Worm (Caenorhabditis elegans) whole organism, late embryonic: ENCODE data around the gene sri-74.

Experiments
- F13H6.1 ChIP-seq: sonication (generic microtip); optimal IDR thresholded peaks from 2 replicates; lab custom pipeline; 2016; ENCODE audit warnings: missing genetic modification characterization, missing compliant biosample characterization
- Y22D7AL.16 ChIP-seq: sonication (generic microtip); optimal IDR thresholded peaks from 2 replicates; lab custom pipeline; 2016; ENCODE audit warnings: missing genetic modification characterization, missing compliant biosample characterization
- ceh-18 ChIP-seq: sonication (generic microtip); optimal IDR thresholded peaks from 2 replicates; lab custom pipeline; 2016; ENCODE audit warnings: missing genetic modification characterization, missing compliant biosample characterization
- ceh-2 ChIP-seq: sonication (generic microtip); optimal IDR thresholded peaks from 2 replicates; lab custom pipeline; 2016; ENCODE audit warnings: missing genotype, missing genetic modification characterization, missing compliant biosample characterization
- ceh-22 ChIP-seq: sonication (generic microtip); optimal IDR thresholded peaks from 2 replicates; lab custom pipeline; 2017; ENCODE audit warnings: missing biosample characterization, missing genetic modification characterization
- ceh-30 ChIP-seq: fragments of 150-350 bp; optimal IDR thresholded peaks from 2 replicates; lab custom pipeline; 2014; ENCODE audit warnings: missing biosample characterization, missing genetic modification characterization
- ceh-31 ChIP-seq: sonication (generic microtip); optimal IDR thresholded peaks from 2 replicates; lab custom pipeline; 2016; ENCODE audit warnings: missing genetic modification characterization, missing compliant biosample characterization
- ceh-48 ChIP-seq: sonication (generic microtip); optimal IDR thresholded peaks from 2 replicates; lab custom pipeline; 2016; ENCODE audit warnings: missing genetic modification characterization, inconsistent platforms, missing compliant biosample characterization
- dve-1 ChIP-seq: sonication (generic microtip); optimal IDR thresholded peaks from 2 replicates; lab custom pipeline; 2017; ENCODE audit warnings: antibody characterized with exemption, mild to moderate bottlenecking, missing genetic modification characterization, missing compliant biosample characterization
- elt-4 ChIP-seq: sonication (generic microtip); optimal IDR thresholded peaks from 2 replicates; lab custom pipeline; 2016; ENCODE audit warnings: missing genetic modification characterization, missing compliant biosample characterization
- ets-4 ChIP-seq: sonication (generic microtip); optimal IDR thresholded peaks from 2 replicates; lab custom pipeline; 2016; ENCODE audit warnings: missing genetic modification characterization, missing compliant biosample characterization
- eyg-1 ChIP-seq: sonication (generic microtip); optimal IDR thresholded peaks from 2 replicates; lab custom pipeline; 2016; ENCODE audit warnings: missing genotype, missing genetic modification characterization, missing compliant biosample characterization
- fkh-10 ChIP-seq: fragments of 150-350 bp; optimal IDR thresholded peaks from 2 replicates; lab custom pipeline; 2014; ENCODE audit warnings: missing biosample characterization, missing genetic modification reagents, missing genetic modification characterization
- fkh-6 ChIP-seq: sonication (generic microtip); optimal IDR thresholded peaks from 2 replicates; lab custom pipeline; 2016; ENCODE audit warnings: missing genetic modification characterization, missing compliant biosample characterization
- gmeb-2 ChIP-seq: sonication (generic microtip); optimal IDR thresholded peaks from 2 replicates; lab custom pipeline; 2016; ENCODE audit warnings: missing genetic modification characterization, inconsistent platforms, missing compliant biosample characterization
- hlh-13 ChIP-seq: fragments of 200-800 bp; sonication (Bioruptor generic); optimal IDR thresholded peaks from 2 replicates; lab custom pipeline; 2018; ENCODE audit warnings: mild to moderate bottlenecking, missing genetic modification characterization, missing compliant biosample characterization
- hlh-15 ChIP-seq: sonication (generic microtip); optimal IDR thresholded peaks from 2 replicates; lab custom pipeline; 2016; ENCODE audit warnings: missing genetic modification characterization, missing compliant biosample characterization
- hlh-30 ChIP-seq: sonication (generic microtip); optimal IDR thresholded peaks from 2 replicates; lab custom pipeline; 2017; ENCODE audit warnings: antibody characterized with exemption, missing genetic modification characterization, missing compliant biosample characterization; ENCODE audit not compliant: insufficient read depth
- hlh-6 ChIP-seq: sonication (generic microtip); optimal IDR thresholded peaks from 2 replicates; lab custom pipeline; 2016; ENCODE audit warnings: missing genotype, missing genetic modification characterization, missing compliant biosample characterization
- lim-6 ChIP-seq: sonication (generic microtip); optimal IDR thresholded peaks from 2 replicates; lab custom pipeline; 2016; ENCODE audit warnings: missing genetic modification characterization, missing compliant biosample characterization
- lin-11 ChIP-seq: fragments of 200-800 bp; sonication (Bioruptor generic); optimal IDR thresholded peaks from 2 replicates; lab custom pipeline; 2018; ENCODE audit warnings: mild to moderate bottlenecking, missing genetic modification characterization, missing compliant biosample characterization
- madf-2 ChIP-seq: sonication (generic microtip); optimal IDR thresholded peaks from 2 replicates; lab custom pipeline; 2017; ENCODE audit warnings: missing genetic modification characterization, missing compliant biosample characterization
- mec-3 ChIP-seq: sonication (generic microtip); optimal IDR thresholded peaks from 2 replicates; lab custom pipeline; 2016; ENCODE audit warnings: borderline replicate concordance, missing genetic modification characterization, missing compliant biosample characterization
- nhr-11 ChIP-seq: fragments of 150-350 bp; optimal IDR thresholded peaks from 2 replicates; lab custom pipeline; 2014; ENCODE audit warnings: missing biosample characterization, missing genetic modification characterization
- npax-4 ChIP-seq: sonication (generic microtip); optimal IDR thresholded peaks from 2 replicates; lab custom pipeline; 2016; ENCODE audit warnings: missing genetic modification characterization, missing compliant biosample characterization
- pha-2 ChIP-seq: sonication (generic microtip); optimal IDR thresholded peaks from 2 replicates; lab custom pipeline; 2017; ENCODE audit warnings: mild to moderate bottlenecking, missing genetic modification characterization, missing compliant biosample characterization
- pqm-1 ChIP-seq: sonication (generic microtip); optimal IDR thresholded peaks from 2 replicates; lab custom pipeline; 2016; ENCODE audit warnings: missing genetic modification characterization, missing compliant biosample characterization
- pros-1 ChIP-seq: fragments of 150-350 bp; optimal IDR thresholded peaks from 2 replicates; lab custom pipeline; 2014; ENCODE audit warnings: missing biosample characterization, missing genetic modification reagents, missing genetic modification characterization
- rnt-1 ChIP-seq: sonication (generic microtip); optimal IDR thresholded peaks from 2 replicates; lab custom pipeline; 2016; ENCODE audit warnings: missing genetic modification characterization, missing compliant biosample characterization
- sdc-2 ChIP-seq: sonication (generic microtip); optimal IDR thresholded peaks from 2 replicates; lab custom pipeline; 2016; ENCODE audit warnings: missing genotype, missing genetic modification characterization, missing compliant biosample characterization
- sox-2 ChIP-seq: fragments of 200-800 bp; sonication (Bioruptor generic); IDR thresholded peaks from 2 replicates; pipeline ENCODE4 v1.3.6; 2022; ENCODE audit warnings: missing genetic modification reagents, missing genetic modification characterization, missing compliant biosample characterization
- tbx-7 ChIP-seq: sonication (generic microtip); optimal IDR thresholded peaks from 2 replicates; lab custom pipeline; 2016; ENCODE audit warnings: missing genotype, missing genetic modification characterization, missing compliant biosample characterization
- ttx-3 ChIP-seq: sonication (generic microtip); optimal IDR thresholded peaks from 2 replicates; lab custom pipeline; 2016; ENCODE audit warnings: missing genetic modification reagents, missing genetic modification characterization, missing compliant biosample characterization
- unc-3 ChIP-seq, 2 experiments: fragments of 200-800 bp in 1 of 2; sonication (Bioruptor generic) in 1 of 2; sonication (generic microtip) in 1 of 2; conservative IDR thresholded peaks in 1 of 2; optimal IDR thresholded peaks in 1 of 2; 2 replicates each; pipeline versions ENCODE4 v1.3.6 to Lab custom; 2016 to 2022; ENCODE audit warnings: missing compliant biosample characterization in 2 of 2, missing genetic modification characterization in 2 of 2, missing genetic modification reagents in 1 of 2
- unc-42 ChIP-seq: sonication (generic microtip); optimal IDR thresholded peaks from 2 replicates; lab custom pipeline; 2016; ENCODE audit warnings: missing genotype, missing genetic modification characterization, missing compliant biosample characterization
- unc-55 ChIP-seq: sonication (generic microtip); optimal IDR thresholded peaks from 2 replicates; lab custom pipeline; 2017; ENCODE audit warnings: missing biosample characterization, missing genetic modification reagents, missing genetic modification characterization
- unc-86 ChIP-seq: sonication (generic microtip); optimal IDR thresholded peaks from 2 replicates; lab custom pipeline; 2016; ENCODE audit warnings: missing genetic modification characterization, missing compliant biosample characterization

The sri-74 gene

DNA sequence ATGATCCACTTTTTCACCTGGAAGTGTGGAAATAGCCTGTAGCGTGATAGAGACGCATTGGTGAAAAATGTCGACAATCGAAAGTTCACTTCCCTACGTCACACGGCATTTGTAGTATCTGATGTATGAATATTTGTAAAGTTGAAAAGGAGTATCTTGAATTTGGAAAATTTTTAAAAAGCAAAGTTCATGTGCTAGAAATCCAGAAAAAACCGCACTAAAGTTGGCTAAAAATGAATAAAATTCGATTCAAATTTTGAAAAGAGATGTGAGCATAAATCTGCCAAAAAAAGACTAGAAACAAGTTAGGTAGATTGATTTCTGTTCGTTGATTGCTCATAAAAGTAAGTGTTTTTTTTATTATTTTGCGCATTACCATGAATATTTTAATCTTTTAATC is at the start of gene sri-74:
Gene sri-74 (minus strand): TSS at position 101 of the 400 bp plus-strand sequence.
- no peak for TF ChIP-seq ttx-3 (tag; lab: Kevin White, UChicago)
- no peak for TF ChIP-seq unc-42
- no peak for TF ChIP-seq lin-11
- TF ChIP-seq pqm-1 (tag; lab: Kevin White, UChicago) = no peak
- no peak for TF ChIP-seq unc-55 (GFP tag; lab: Kevin White, UChicago)
- TF ChIP-seq fkh-6 (tag; lab: Kevin White, UChicago) = no peak
- TF ChIP-seq pros-1 (tag; lab: Kevin White, UChicago) = no peak
- TF ChIP-seq ceh-30 = no peak
- no peak for TF ChIP-seq unc-86 (tag; lab: Kevin White, UChicago)
- no peak for TF ChIP-seq ceh-2 (tag; lab: Kevin White, UChicago)
- TF ChIP-seq rnt-1 (tag; lab: Kevin White, UChicago) = no peak
- TF ChIP-seq fkh-10 (GFP tag; lab: Kevin White, UChicago) = no peak
- TF ChIP-seq hlh-13 (GFP tag; lab: Kevin White, UChicago) = no peak
- TF ChIP-seq, all 69 proteins: peak for 0

DNA sequence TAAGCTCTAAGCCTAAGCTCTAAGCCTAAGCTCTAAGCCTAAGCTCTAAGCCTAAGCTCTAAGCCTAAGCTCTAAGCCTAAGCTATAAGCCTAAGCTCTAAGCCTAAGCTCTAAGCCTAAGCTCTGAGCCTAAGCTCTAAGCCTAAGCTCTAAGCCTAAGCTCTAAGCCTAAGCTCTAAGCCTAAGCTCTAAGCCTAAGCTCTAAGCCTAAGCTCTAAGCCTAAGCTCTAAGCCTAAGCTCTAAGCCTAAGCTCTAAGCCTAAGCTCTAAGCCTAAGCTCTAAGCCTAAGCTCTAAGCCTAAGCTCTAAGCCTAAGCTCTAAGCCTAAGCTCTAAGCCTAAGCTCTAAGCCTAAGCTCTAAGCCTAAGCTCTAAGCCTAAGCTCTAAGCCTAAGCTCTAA is 49.2 kb upstream of the sri-74 start:
- TF ChIP-seq dve-1 (tag; lab: Kevin White, UChicago) = peak; percentile 89

DNA sequence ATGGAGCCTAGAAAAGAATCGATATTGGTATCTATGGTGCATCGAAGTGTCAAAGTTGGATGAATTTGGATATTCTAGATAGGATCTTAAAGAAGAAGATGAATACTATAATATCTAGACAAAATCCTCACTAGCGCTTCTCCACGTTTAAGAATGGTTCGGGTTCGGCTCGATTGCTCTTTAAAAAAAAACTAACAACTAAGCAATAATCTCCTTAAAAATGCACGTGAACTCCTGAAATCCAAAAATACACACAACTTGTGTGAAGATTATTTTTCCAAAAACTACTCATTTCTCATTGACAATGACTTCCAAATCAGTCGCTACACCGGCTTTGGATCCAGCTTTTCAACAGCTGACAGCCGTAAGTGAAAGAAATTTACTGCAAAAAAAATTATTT is 48.2 kb upstream of the sri-74 start, which contains the start of gene D2062.1:
Gene D2062.1 (plus strand): TSS at position 301 of the 400 bp plus-strand sequence.
- TF ChIP-seq ceh-18 (tag; lab: Kevin White, UChicago) = no peak
- TF ChIP-seq npax-4 (tag; lab: Kevin White, UChicago) = no peak
- TF ChIP-seq F13H6.1 (tag; lab: Kevin White, UChicago) = no peak
- no peak for TF ChIP-seq hlh-30 (tag; lab: Kevin White, UChicago)
- no peak for TF ChIP-seq unc-86 (tag; lab: Kevin White, UChicago)
- TF ChIP-seq ceh-22 = no peak
- TF ChIP-seq ceh-2 (tag; lab: Kevin White, UChicago) = no peak
- TF ChIP-seq eyg-1 (tag; lab: Kevin White, UChicago) = no peak
- no peak for TF ChIP-seq Y22D7AL.16 (tag; lab: Kevin White, UChicago)
- TF ChIP-seq pha-2 (tag; lab: Kevin White, UChicago) = no peak
- no peak for TF ChIP-seq ceh-48 (tag; lab: Kevin White, UChicago)
- TF ChIP-seq tbx-7 (tag; lab: Kevin White, UChicago) = no peak
- TF ChIP-seq lim-6 (tag; lab: Kevin White, UChicago) = no peak
- TF ChIP-seq sox-2 = no peak
- TF ChIP-seq madf-2 (tag; lab: Kevin White, UChicago) = no peak
- TF ChIP-seq sdc-2 (tag; lab: Kevin White, UChicago) = no peak

DNA sequence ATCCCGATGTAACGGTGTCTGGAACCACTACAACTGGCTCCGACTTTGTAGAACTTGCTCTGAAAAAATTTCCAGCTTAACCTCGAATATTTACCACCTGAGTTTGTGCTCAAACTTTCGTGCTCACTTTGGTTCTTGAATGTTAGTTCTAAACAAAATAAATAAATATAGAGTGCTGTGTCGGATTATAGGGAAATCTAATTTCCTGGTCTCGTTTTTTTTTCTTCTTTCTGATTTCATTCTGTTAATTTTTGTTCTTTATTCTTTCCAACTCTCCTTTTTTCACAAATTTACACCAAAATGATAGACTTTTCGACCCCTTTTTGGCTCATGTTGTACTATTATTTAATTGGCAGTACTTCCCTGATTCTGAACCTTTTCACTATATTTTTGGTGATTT is 46.3 kb upstream of the sri-74 start, which contains the start of gene sri-37:
Gene sri-37 (plus strand): TSS at position 301 of the 400 bp plus-strand sequence.
- TF ChIP-seq hlh-15 (tag; lab: Kevin White, UChicago) = no peak
- no peak for TF ChIP-seq hlh-6
- TF ChIP-seq unc-3 (GFP tag; conservative IDR thresholded peaks at IDR 0.05; lab: Robert Waterston, UW) = no peak
- no peak for TF ChIP-seq unc-3 (tag; optimal IDR thresholded peaks at IDR 0.05; lab: Kevin White, UChicago)
- TF ChIP-seq ceh-31 (tag; lab: Kevin White, UChicago) = no peak
- TF ChIP-seq mec-3 (tag; lab: Kevin White, UChicago) = no peak
- no peak for TF ChIP-seq ceh-22
- no peak for TF ChIP-seq pqm-1 (tag; lab: Kevin White, UChicago)
- TF ChIP-seq hlh-30 (tag; lab: Kevin White, UChicago) = no peak
- TF ChIP-seq elt-4 (tag; lab: Kevin White, UChicago) = no peak
- TF ChIP-seq unc-55 (GFP tag; lab: Kevin White, UChicago) = no peak
- TF ChIP-seq gmeb-2 (tag; lab: Kevin White, UChicago) = no peak
- no peak for TF ChIP-seq ttx-3 (tag; lab: Kevin White, UChicago)
- TF ChIP-seq eyg-1 (tag; lab: Kevin White, UChicago) = no peak
- no peak for TF ChIP-seq ets-4
- no peak for TF ChIP-seq nhr-11 (tag; lab: Kevin White, UChicago)
- no peak for TF ChIP-seq hlh-13 (GFP tag; lab: Kevin White, UChicago)
